Fruit fly (Drosophila melanogaster) whole organism, wandering third instar larva: Measurements from ENCODE around the gene Nthl1.

ENCODE experiments used
- CG32264 ChIP-seq: fragments of 200-800 bp; sonication (Bioruptor generic); optimal IDR thresholded peaks from 2 replicates; lab custom pipeline; 2016; ENCODE audit warnings: missing biosample characterization, missing genetic modification characterization
- CG9705 ChIP-seq: fragments of 200-800 bp; sonication (Bioruptor generic); optimal IDR thresholded peaks from 2 replicates; lab custom pipeline; 2018; ENCODE audit warnings: missing biosample characterization, mild to moderate bottlenecking, missing genetic modification characterization
- CrebA ChIP-seq: fragments of 200-800 bp; sonication (Bioruptor generic); optimal IDR thresholded peaks from 2 replicates; lab custom pipeline; 2016; ENCODE audit warnings: missing biosample characterization, mild to moderate bottlenecking, missing genetic modification characterization, borderline replicate concordance
- Hnf4 ChIP-seq: fragments of 200-800 bp; sonication (Bioruptor generic); optimal IDR thresholded peaks from 2 replicates; lab custom pipeline; 2016; ENCODE audit warnings: missing biosample characterization, mild to moderate bottlenecking, missing genetic modification characterization
- Hr78 ChIP-seq: fragments of >200 bp; optimal IDR thresholded peaks from 2 replicates; lab custom pipeline; 2017; ENCODE audit warnings: missing biosample characterization, missing genetic modification characterization
- Hr83 ChIP-seq: fragments of 200-300 bp; sonication (Bioruptor generic); optimal IDR thresholded peaks from 2 replicates; lab custom pipeline; 2016; ENCODE audit warnings: missing biosample characterization, mild to moderate bottlenecking, missing genetic modification characterization, moderate library complexity; ENCODE audit not compliant: poor library complexity, severe bottlenecking
- Myc ChIP-seq: fragments of >200 bp; optimal IDR thresholded peaks from 2 replicates; lab custom pipeline; 2017
- br ChIP-seq: fragments of 200-800 bp; sonication (Bioruptor generic); optimal IDR thresholded peaks from 2 replicates; lab custom pipeline; 2016; ENCODE audit warnings: missing biosample characterization, missing genetic modification characterization
- brk ChIP-seq: fragments of 200-800 bp; sonication (Bioruptor generic); optimal IDR thresholded peaks from 2 replicates; lab custom pipeline; 2016; ENCODE audit warnings: missing biosample characterization, mild to moderate bottlenecking, missing genetic modification characterization
- dl ChIP-seq, 2 experiments: fragments of 175-275, 200-275 bp in 1 of 2; fragments of 200-275 bp in 1 of 2; sonication (Bioruptor generic); optimal IDR thresholded peaks; lab custom pipeline; 2018; ENCODE audit warnings: mild to moderate bottlenecking in 2 of 2, missing biosample characterization in 2 of 2, missing genetic modification characterization in 2 of 2, moderate library complexity in 2 of 2; ENCODE audit not compliant: partially characterized antibody in 2 of 2, insufficient read depth in 1 of 2
- fru ChIP-seq: fragments of 200-800 bp; sonication (Bioruptor generic); optimal IDR thresholded peaks from 3 replicates; lab custom pipeline; 2016; ENCODE audit warnings: missing biosample characterization, mild to moderate bottlenecking, missing genetic modification characterization
- jim ChIP-seq: fragments of 175-275, 200-325 bp; sonication (Bioruptor generic); optimal IDR thresholded peaks from 2 replicates; lab custom pipeline; 2016; ENCODE audit warnings: missing biosample characterization, mild to moderate bottlenecking, missing genetic modification characterization
- pan ChIP-seq: fragments of >200 bp; optimal IDR thresholded peaks from 2 replicates; lab custom pipeline; 2017
- psq ChIP-seq: fragments of 200-800 bp; sonication (Bioruptor generic); optimal IDR thresholded peaks from 3 replicates; lab custom pipeline; 2017; ENCODE audit warnings: missing biosample characterization, mild to moderate bottlenecking, missing genetic modification characterization, moderate library complexity
- sage ChIP-seq: fragments of 200-800 bp; sonication (Bioruptor generic); optimal IDR thresholded peaks from 2 replicates; lab custom pipeline; 2016; ENCODE audit warnings: missing biosample characterization, mild to moderate bottlenecking, missing genetic modification characterization

Nthl1 gene

DNA sequence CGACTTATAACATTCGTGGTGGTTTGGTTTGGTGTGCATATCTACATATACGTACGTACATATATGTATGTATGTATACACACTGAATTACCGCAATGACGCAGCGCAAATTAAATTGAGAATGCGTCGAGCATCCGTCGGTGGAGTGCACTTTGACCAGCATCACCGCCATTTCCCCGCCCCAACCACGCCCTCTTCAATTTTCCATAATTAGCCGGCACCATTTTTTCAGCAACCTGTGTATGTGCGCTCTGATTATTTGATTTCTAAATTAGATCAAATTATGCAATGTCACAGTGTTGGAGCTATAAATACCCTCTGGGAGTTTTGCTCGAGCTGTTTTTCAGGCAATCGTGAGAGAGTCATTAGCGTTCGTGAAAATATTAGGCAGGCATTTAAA, 49.6 kb downstream of the Nthl1 start:
- TF ChIP-seq CG32264 (GFP tag; lab: Kevin White, UChicago) (no peak), br (no peak), Myc (lab: Kevin White, UChicago) (no peak), fru (GFP tag; lab: Kevin White, UChicago) (no peak), psq (GFP tag; lab: Kevin White, UChicago) (no peak), jim (GFP tag; lab: Kevin White, UChicago) (no peak), CG9705 (GFP tag; lab: Kevin White, UChicago) (no peak), Hr83 (no peak), Hnf4 (no peak), brk (GFP tag; lab: Kevin White, UChicago) (no peak), sage (GFP tag; lab: Kevin White, UChicago) (no peak), dl (GFP tag; optimal IDR thresholded peaks at IDR 0.05; lab: Kevin White, UChicago; ENCODE audit: insufficient read depth in 1 of 2, partially characterized antibody in 2 of 2) (no peak), Hr78 (no peak), CrebA (GFP tag; lab: Kevin White, UChicago) (no peak), pan (no peak)
